Worm (Caenorhabditis elegans) whole organism, L1 larva: ENCODE measurements around the gene W02C12.2.

Source experiments
- C04F5.9 ChIP-seq: sonication (generic microtip); optimal IDR thresholded peaks from 2 replicates; lab custom pipeline; 2016; ENCODE audit warnings: missing genetic modification characterization, missing compliant biosample characterization
- C16A3.4 ChIP-seq: fragments of 150-350 bp; optimal IDR thresholded peaks from 2 replicates; lab custom pipeline; 2014; ENCODE audit warnings: missing biosample characterization, missing genetic modification characterization
- Y116A8C.19 ChIP-seq: sonication (generic microtip); optimal IDR thresholded peaks from 2 replicates; lab custom pipeline; 2016; ENCODE audit warnings: missing compliant biosample characterization, missing genetic modification characterization, borderline replicate concordance
- blmp-1 ChIP-seq: fragments of 150-350 bp; optimal IDR thresholded peaks from 2 replicates; lab custom pipeline; 2014; ENCODE audit warnings: missing biosample characterization, missing genetic modification characterization
- ceh-82 ChIP-seq, 3 experiments: fragments of 150-350 bp in 1 of 3; sonication (generic microtip) in 2 of 3; optimal IDR thresholded peaks; 2 replicates each; lab custom pipeline; 2014 to 2017; ENCODE audit warnings: missing biosample characterization in 3 of 3, missing genetic modification characterization in 3 of 3
- ceh-88 ChIP-seq: fragments of 200-800 bp; sonication (Bioruptor generic); IDR thresholded peaks from 2 replicates; pipeline ENCODE4 v1.3.6; 2022; ENCODE audit warnings: missing genetic modification characterization, missing compliant biosample characterization
- ceh-90 ChIP-seq: sonication (generic microtip); optimal IDR thresholded peaks from 2 replicates; lab custom pipeline; 2016; ENCODE audit warnings: missing genetic modification characterization, missing compliant biosample characterization
- dsc-1 ChIP-seq: sonication (generic microtip); optimal IDR thresholded peaks from 2 replicates; lab custom pipeline; 2016; ENCODE audit warnings: mild to moderate bottlenecking, missing genetic modification characterization, missing compliant biosample characterization
- efl-3 ChIP-seq: fragments of 200-800 bp; sonication (Bioruptor generic); optimal IDR thresholded peaks from 2 replicates; lab custom pipeline; 2018; ENCODE audit warnings: mild to moderate bottlenecking, missing genetic modification characterization, missing compliant biosample characterization
- egl-13 ChIP-seq: sonication (generic microtip); optimal IDR thresholded peaks from 2 replicates; lab custom pipeline; 2016; ENCODE audit warnings: missing genotype, missing genetic modification reagents, missing genetic modification characterization, missing compliant biosample characterization
- elt-2 ChIP-seq: sonication (generic microtip); optimal IDR thresholded peaks from 2 replicates; lab custom pipeline; 2016; ENCODE audit warnings: missing genetic modification characterization, mild to moderate bottlenecking, inconsistent platforms, missing compliant biosample characterization, missing genetic modification reagents
- fkh-10 ChIP-seq: sonication (generic microtip); optimal IDR thresholded peaks from 2 replicates; lab custom pipeline; 2017; ENCODE audit warnings: missing biosample characterization, missing genetic modification reagents, missing genetic modification characterization
- fos-1 ChIP-seq: fragments of 150-350 bp; optimal IDR thresholded peaks from 2 replicates; lab custom pipeline; 2014; ENCODE audit warnings: missing biosample characterization, missing genetic modification characterization
- isw-1 ChIP-seq: fragments of 200-800 bp; sonication (Bioruptor generic); IDR thresholded peaks from 2 replicates; pipeline ENCODE4 v1.3.6; 2022; ENCODE audit warnings: missing genetic modification characterization, missing compliant biosample characterization
- jun-1 ChIP-seq: fragments of 150-350 bp; optimal IDR thresholded peaks from 2 replicates; lab custom pipeline; 2014; ENCODE audit warnings: missing biosample characterization, missing genetic modification reagents, missing genetic modification characterization
- lin-14 ChIP-seq: fragments of 200-800 bp; sonication (Bioruptor generic); optimal IDR thresholded peaks from 2 replicates; lab custom pipeline; 2018; ENCODE audit warnings: mild to moderate bottlenecking, missing genetic modification characterization, moderate library complexity, missing compliant biosample characterization
- lin-15B ChIP-seq: fragments of 150-350 bp; sonication (generic microtip); optimal IDR thresholded peaks from 3 replicates; lab custom pipeline; 2014; ENCODE audit warnings: missing biosample characterization, missing genetic modification characterization
- lin-35 ChIP-seq, 2 experiments: fragments of 150-350 bp; optimal IDR thresholded peaks; 2 replicates each; lab custom pipeline; 2014; ENCODE audit warnings: missing biosample characterization in 2 of 2, missing genetic modification characterization in 2 of 2, missing genetic modification reagents in 2 of 2
- lin-39 ChIP-seq: fragments of 150-350 bp; optimal IDR thresholded peaks from 2 replicates; lab custom pipeline; 2014; ENCODE audit warnings: missing biosample characterization, missing genetic modification reagents, missing genetic modification characterization
- mdl-1 ChIP-seq, 2 experiments: fragments of 150-350 bp; optimal IDR thresholded peaks; 2 replicates each; lab custom pipeline; 2014 to 2017; ENCODE audit warnings: missing biosample characterization in 2 of 2, missing genetic modification characterization in 2 of 2, inconsistent platforms in 1 of 2
- mep-1 ChIP-seq: fragments of 150-350 bp; optimal IDR thresholded peaks from 2 replicates; lab custom pipeline; 2014; ENCODE audit warnings: missing biosample characterization, missing genetic modification characterization
- nhr-19 ChIP-seq: fragments of 200-800 bp; sonication (Bioruptor generic); conservative IDR thresholded peaks from 2 replicates; pipeline ENCODE4 v1.3.6; 2022; ENCODE audit warnings: missing genetic modification characterization, missing compliant biosample characterization
- nhr-20 ChIP-seq: sonication (generic microtip); optimal IDR thresholded peaks from 2 replicates; lab custom pipeline; 2016; ENCODE audit warnings: mild to moderate bottlenecking, missing genetic modification characterization, missing compliant biosample characterization
- nhr-28 ChIP-seq: fragments of 150-350 bp; optimal IDR thresholded peaks from 2 replicates; lab custom pipeline; 2014; ENCODE audit warnings: missing biosample characterization, missing genetic modification characterization
- nhr-90 ChIP-seq: sonication (generic microtip); optimal IDR thresholded peaks from 2 replicates; lab custom pipeline; 2016; ENCODE audit warnings: mild to moderate bottlenecking, missing genetic modification characterization, missing compliant biosample characterization; ENCODE audit not compliant: poor library complexity
- pag-3 ChIP-seq: sonication (generic microtip); optimal IDR thresholded peaks from 2 replicates; lab custom pipeline; 2017; ENCODE audit warnings: missing genetic modification characterization, mild to moderate bottlenecking, missing compliant biosample characterization, antibody characterized with exemption, borderline replicate concordance; ENCODE audit not compliant: insufficient read depth
- pax-3 ChIP-seq: fragments of 200-800 bp; sonication (Bioruptor generic); optimal IDR thresholded peaks from 2 replicates; lab custom pipeline; 2018; ENCODE audit warnings: mild to moderate bottlenecking, missing genetic modification characterization, moderate library complexity, missing compliant biosample characterization
- pqm-1 ChIP-seq: sonication (generic microtip); optimal IDR thresholded peaks from 3 replicates; lab custom pipeline; 2017; ENCODE audit warnings: missing biosample characterization, missing genetic modification characterization
- swsn-7 ChIP-seq: sonication (generic microtip); optimal IDR thresholded peaks from 2 replicates; lab custom pipeline; 2016; ENCODE audit warnings: missing genetic modification characterization, missing compliant biosample characterization
- tlp-1 ChIP-seq: fragments of 150-350 bp; optimal IDR thresholded peaks from 2 replicates; lab custom pipeline; 2014; ENCODE audit warnings: missing biosample characterization, missing genetic modification characterization
- unc-130 ChIP-seq: fragments of 150-350 bp; optimal IDR thresholded peaks from 2 replicates; lab custom pipeline; 2017; ENCODE audit warnings: missing biosample characterization, missing genetic modification characterization, inconsistent platforms
- unc-62 ChIP-seq: fragments of 150-350 bp; optimal IDR thresholded peaks from 2 replicates; lab custom pipeline; 2014; ENCODE audit warnings: missing biosample characterization, missing genetic modification reagents, missing genetic modification characterization
- unc-98 ChIP-seq: fragments of 200-800 bp; sonication (Bioruptor generic); IDR thresholded peaks from 2 replicates; pipeline ENCODE4 v1.3.6; 2022; ENCODE audit warnings: missing genetic modification characterization, missing compliant biosample characterization
- ztf-11 ChIP-seq, 2 experiments: sonication (generic microtip); optimal IDR thresholded peaks; 2 replicates each; lab custom pipeline; 2016 to 2017; ENCODE audit warnings: missing genetic modification characterization in 2 of 2, missing biosample characterization in 1 of 2, missing compliant biosample characterization in 1 of 2

Gene W02C12.2

ce11 chrIV:3988638-3989152, 19.1 kb downstream of the W02C12.2 start, which contains the start of gene clec-78:
Gene clec-78, plus strand, starts transcription at chrIV:3989102.
- TF ChIP-seq pax-3 (peak; percentile 67), pqm-1 (tag; lab: Kevin White, UChicago) (peak; percentile 98), unc-98 (no peak), lin-35 (GFP tag; optimal IDR thresholded peaks at IDR 0.05; lab: Kevin White, UChicago) (peak in 1 of 2 experiments; percentile 61), elt-2 (tag; lab: Kevin White, UChicago) (peak; percentile 100), jun-1 (tag; lab: Kevin White, UChicago) (peak; percentile 98), nhr-90 (tag; lab: Kevin White, UChicago) (peak; percentile 3), tlp-1 (tag; lab: Kevin White, UChicago) (peak; percentile 87), ceh-90 (tag; lab: Kevin White, UChicago) (no peak), mdl-1 (tag; optimal IDR thresholded peaks at IDR 0.05; lab: Kevin White, UChicago) (peak in 1 of 2 experiments; percentile 45)

DNA sequence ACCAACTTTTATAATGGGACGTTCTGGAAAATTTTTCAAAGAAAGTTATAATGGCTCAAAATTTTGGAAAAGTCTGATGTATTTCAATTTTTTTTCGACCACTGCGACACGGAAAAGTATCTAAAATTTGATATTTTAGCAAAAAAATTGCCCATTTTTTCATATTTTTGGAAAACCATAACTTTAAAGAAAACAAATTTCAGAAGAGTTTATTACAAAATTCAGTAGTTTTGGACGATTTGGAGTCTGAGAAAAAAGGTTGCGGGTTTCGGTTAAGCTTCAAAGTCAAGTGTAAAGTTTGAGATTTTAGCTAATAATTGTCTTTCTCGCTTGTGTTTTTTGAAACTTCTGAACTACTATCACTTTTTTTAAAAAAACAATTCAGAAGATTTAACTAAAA, 19.6 kb downstream of the W02C12.2 start:
- TF ChIP-seq isw-1 (no peak), pqm-1 (tag; lab: Kevin White, UChicago) (no peak), unc-62 (GFP tag; lab: Kevin White, UChicago) (no peak), nhr-19 (GFP tag; lab: Robert Waterston, UW) (no peak), dsc-1 (tag; lab: Kevin White, UChicago) (no peak)

DNA sequence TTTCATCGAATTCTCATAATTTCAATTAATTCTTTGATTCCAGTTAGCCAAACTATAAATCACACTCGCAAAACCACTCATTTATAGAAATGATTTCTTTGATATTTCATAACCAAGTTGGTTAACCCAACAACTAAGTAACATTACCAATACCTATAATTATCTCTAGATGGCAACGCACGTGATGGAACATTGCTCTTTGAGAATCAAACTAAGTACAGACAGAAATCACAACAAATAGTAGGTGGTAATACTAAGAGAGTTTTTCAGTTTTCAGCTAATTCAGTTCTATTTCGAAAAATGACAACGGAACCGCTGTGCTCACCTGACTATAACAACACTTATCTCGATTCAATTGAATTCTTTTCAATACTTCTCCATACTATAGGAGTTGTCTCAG, 26.2 kb downstream of the W02C12.2 start, which contains the start of gene srh-223:
Gene srh-223, plus strand, starts transcription at position 301 of the 400 bp plus-strand sequence.
- TF ChIP-seq nhr-19 (GFP tag; lab: Robert Waterston, UW) (no peak), pag-3 (no peak), Y116A8C.19 (tag; lab: Kevin White, UChicago) (no peak), pax-3 (no peak), blmp-1 (tag; lab: Kevin White, UChicago) (no peak), nhr-28 (tag; lab: Kevin White, UChicago) (no peak)

DNA sequence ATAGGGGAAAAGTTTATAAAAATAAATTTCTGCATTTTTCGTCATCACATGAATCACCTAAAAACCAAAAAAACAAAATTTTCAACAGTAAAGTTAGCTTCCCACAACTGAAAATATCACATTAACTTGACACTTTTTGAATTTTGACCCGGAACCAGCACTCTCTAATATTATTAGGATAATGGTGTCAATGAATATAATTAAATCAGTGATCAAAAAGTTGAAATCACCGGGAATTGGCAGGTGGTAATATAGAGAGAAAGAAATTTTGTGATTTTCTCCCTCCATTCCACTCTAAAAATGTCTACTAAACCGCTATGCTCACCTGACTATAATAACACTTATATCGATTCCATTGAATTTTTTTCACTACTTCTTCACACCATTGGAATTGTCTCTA, 28.2 kb downstream of the W02C12.2 start, which contains the start of gene srh-222:
Gene srh-222, plus strand, starts transcription at position 301 of the 400 bp plus-strand sequence.
- TF ChIP-seq fos-1 (tag; lab: Kevin White, UChicago) (no peak), C16A3.4 (tag; lab: Kevin White, UChicago) (no peak), fkh-10 (no peak), efl-3 (GFP tag; lab: Kevin White, UChicago) (no peak), ceh-88 (GFP tag; lab: Robert Waterston, UW) (no peak), nhr-28 (tag; lab: Kevin White, UChicago) (no peak)

ce11 chrIV:3977965-3978523, 29.7 kb downstream of the W02C12.2 start, which contains the start of gene srh-220:
Gene srh-220, minus strand, starts transcription at chrIV:3978015.
- TF ChIP-seq unc-130 = no peak
- TF ChIP-seq jun-1 (tag; lab: Kevin White, UChicago) = no peak
- no peak for TF ChIP-seq ceh-88 (GFP tag; lab: Robert Waterston, UW)
- TF ChIP-seq ceh-82 (tag; optimal IDR thresholded peaks at IDR 0.05; lab: Kevin White, UChicago) = no peak
- no peak for TF ChIP-seq nhr-19 (GFP tag; lab: Robert Waterston, UW)
- TF ChIP-seq elt-2 (tag; lab: Kevin White, UChicago) = no peak
- TF ChIP-seq isw-1 = no peak
- no peak for TF ChIP-seq mep-1 (tag; lab: Kevin White, UChicago)
- no peak for TF ChIP-seq pqm-1 (tag; lab: Kevin White, UChicago)
- TF ChIP-seq fos-1 (tag; lab: Kevin White, UChicago) = no peak
- no peak for TF ChIP-seq egl-13 (tag; lab: Kevin White, UChicago)
- no peak for TF ChIP-seq lin-15B (tag; lab: Kevin White, UChicago)
- no peak for TF ChIP-seq lin-39 (tag; lab: Kevin White, UChicago)
- TF ChIP-seq lin-14 = no peak
- TF ChIP-seq ztf-11 (tag; optimal IDR thresholded peaks at IDR 0.05; lab: Kevin White, UChicago) = no peak
- TF ChIP-seq C04F5.9 (tag; lab: Kevin White, UChicago) = no peak
- TF ChIP-seq swsn-7 = no peak
- TF ChIP-seq nhr-20 (tag; lab: Kevin White, UChicago) = no peak
- TF ChIP-seq, all 84 proteins: peak for 0
